Worm (Caenorhabditis elegans) whole organism, L4/young adult: ENCODE data around the gene F09E10.6.

Experiments used
- dao-5 ChIP-seq: sonication (generic microtip); optimal IDR thresholded peaks from 2 replicates; lab custom pipeline; 2016; ENCODE audit warnings: missing genotype, missing genetic modification characterization, moderate library complexity, missing compliant biosample characterization
- him-1 ChIP-seq: sonication (generic microtip); optimal IDR thresholded peaks from 2 replicates; lab custom pipeline; 2016; ENCODE audit warnings: missing genotype, missing genetic modification reagents, missing genetic modification characterization, missing compliant biosample characterization

DNA sequence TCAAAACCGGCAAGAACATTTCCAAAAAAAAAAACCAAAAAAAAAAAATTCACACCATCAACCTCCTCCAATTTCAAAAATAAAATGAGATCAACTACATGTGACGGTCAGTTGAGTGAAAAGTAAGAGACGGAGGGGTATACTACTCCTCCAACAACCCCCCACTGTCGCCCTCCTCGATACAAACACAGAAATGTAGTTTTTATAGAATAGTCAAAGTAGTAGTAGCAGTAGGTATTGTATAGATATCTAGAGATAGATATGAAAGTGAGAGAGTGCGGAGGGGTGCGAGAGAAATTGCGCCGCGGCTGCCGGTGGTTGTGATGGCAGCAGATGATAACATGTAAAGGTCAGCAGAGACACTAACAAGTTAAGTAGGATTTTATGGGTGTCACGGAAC, 29.9 kb upstream of the F09E10.6 start:
- TF ChIP-seq him-1 (tag; lab: Kevin White, UChicago) (no peak), dao-5 (tag; lab: Kevin White, UChicago) (no peak)
